Fruit fly (Drosophila melanogaster) whole organism, prepupa: ENCODE results near the gene RpS20.

Source experiments
- Blimp-1 ChIP-seq: fragments of 200-800 bp; sonication (Bioruptor generic); optimal IDR thresholded peaks from 3 replicates; lab custom pipeline; 2017; ENCODE audit warnings: missing biosample characterization, missing genetic modification characterization, mild to moderate bottlenecking, moderate library complexity, missing genetic modification reagents
- CG10631 ChIP-seq: fragments of 200-800 bp; sonication (Bioruptor generic); optimal IDR thresholded peaks from 2 replicates; lab custom pipeline; 2016; ENCODE audit warnings: missing biosample characterization, missing genetic modification characterization
- CG10669 ChIP-seq: fragments of 200-800 bp; sonication (Bioruptor generic); optimal IDR thresholded peaks from 3 replicates; lab custom pipeline; 2018; ENCODE audit warnings: missing biosample characterization, mild to moderate bottlenecking, missing genetic modification characterization, moderate library complexity
- CG11902 ChIP-seq: fragments of 200-800 bp; sonication (Bioruptor generic); optimal IDR thresholded peaks from 3 replicates; lab custom pipeline; 2016; ENCODE audit warnings: missing biosample characterization, missing genetic modification characterization
- CG15336 ChIP-seq: fragments of 200-800 bp; sonication (Bioruptor generic); IDR thresholded peaks from 2 replicates; pipeline ENCODE4 v1.3.6; 2022; ENCODE audit warnings: missing biosample characterization, missing genetic modification characterization
- CG1621 ChIP-seq: fragments of 200-800 bp; sonication (Bioruptor generic); optimal IDR thresholded peaks from 3 replicates; lab custom pipeline; 2018; ENCODE audit warnings: missing biosample characterization, mild to moderate bottlenecking, missing genetic modification characterization
- CG16779 ChIP-seq: fragments of 200-800 bp; sonication (Bioruptor generic); optimal IDR thresholded peaks from 3 replicates; lab custom pipeline; 2017; ENCODE audit warnings: missing biosample characterization, mild to moderate bottlenecking, missing genetic modification characterization
- CG3032 ChIP-seq: fragments of 200-800 bp; optimal IDR thresholded peaks from 2 replicates; lab custom pipeline; 2019; ENCODE audit warnings: missing biosample characterization, mild to moderate bottlenecking, missing genetic modification characterization, moderate library complexity
- CG31627 ChIP-seq: fragments of 200-800 bp; sonication (Bioruptor generic); optimal IDR thresholded peaks from 3 replicates; lab custom pipeline; 2016; ENCODE audit warnings: missing biosample characterization, missing genetic modification characterization
- CG32006 ChIP-seq: fragments of 200-800 bp; sonication (Bioruptor generic); optimal IDR thresholded peaks from 3 replicates; lab custom pipeline; 2017; ENCODE audit warnings: missing biosample characterization, mild to moderate bottlenecking, missing genetic modification characterization
- CG3919 ChIP-seq: fragments of 200-800 bp; sonication (Bioruptor generic); optimal IDR thresholded peaks from 3 replicates; lab custom pipeline; 2016; ENCODE audit warnings: missing biosample characterization, missing genetic modification characterization
- CG4318 ChIP-seq: fragments of 200-800 bp; sonication (Bioruptor generic); optimal IDR thresholded peaks from 3 replicates; lab custom pipeline; 2017; ENCODE audit warnings: missing biosample characterization, mild to moderate bottlenecking, missing genetic modification characterization
- CG6163 ChIP-seq: fragments of 200-800 bp; sonication (Bioruptor generic); IDR thresholded peaks from 3 replicates; pipeline ENCODE4 v1.3.6; 2022; ENCODE audit warnings: missing biosample characterization, missing genetic modification characterization
- CG6792 ChIP-seq: fragments of 200-800 bp; sonication (Bioruptor generic); optimal IDR thresholded peaks from 3 replicates; lab custom pipeline; 2016; ENCODE audit warnings: missing biosample characterization, missing genetic modification characterization
- CG6808 ChIP-seq: fragments of 200-800 bp; sonication (Bioruptor generic); optimal IDR thresholded peaks from 3 replicates; lab custom pipeline; 2017; ENCODE audit warnings: missing biosample characterization, missing genetic modification characterization, mild to moderate bottlenecking, moderate library complexity, missing genetic modification reagents
- CG6854 ChIP-seq: fragments of 200-800 bp; sonication (Bioruptor generic); optimal IDR thresholded peaks from 2 replicates; lab custom pipeline; 2017; ENCODE audit warnings: missing biosample characterization, mild to moderate bottlenecking, missing genetic modification characterization
- CG7368 ChIP-seq: fragments of 200-800 bp; sonication (Bioruptor generic); optimal IDR thresholded peaks from 3 replicates; lab custom pipeline; 2016; ENCODE audit warnings: missing biosample characterization, missing genetic modification characterization
- CG8119 ChIP-seq: fragments of 200-800 bp; sonication (Bioruptor generic); IDR thresholded peaks from 3 replicates; pipeline ENCODE4 v1.3.6; 2022; ENCODE audit warnings: missing biosample characterization, missing genetic modification characterization
- CG8319 ChIP-seq: fragments of 200-800 bp; sonication (Bioruptor generic); optimal IDR thresholded peaks from 3 replicates; lab custom pipeline; 2016; ENCODE audit warnings: missing biosample characterization, missing genetic modification characterization
- CG8632 ChIP-seq: fragments of 200-800 bp; sonication (Bioruptor generic); optimal IDR thresholded peaks from 3 replicates; lab custom pipeline; 2016; ENCODE audit warnings: missing biosample characterization, missing genetic modification characterization
- Eip75B ChIP-seq: fragments of 200-800 bp; sonication (Bioruptor generic); optimal IDR thresholded peaks from 3 replicates; lab custom pipeline; 2016; ENCODE audit warnings: missing biosample characterization, missing genetic modification characterization
- Eip78C ChIP-seq: fragments of 200-800 bp; sonication (Bioruptor generic); peaks from one replicate; lab custom pipeline; 2016; ENCODE audit warnings: missing biosample characterization, missing genetic modification characterization
- Eip93F ChIP-seq: fragments of 200-800 bp; sonication (Bioruptor generic); optimal IDR thresholded peaks from 2 replicates; lab custom pipeline; 2016; ENCODE audit warnings: missing biosample characterization, mild to moderate bottlenecking, missing genetic modification characterization
- Ets21C ChIP-seq: fragments of 200-800 bp; sonication (Bioruptor generic); optimal IDR thresholded peaks from 3 replicates; lab custom pipeline; 2016; ENCODE audit warnings: missing biosample characterization, missing genetic modification characterization
- Ets96B ChIP-seq: fragments of 200-800 bp; optimal IDR thresholded peaks from 2 replicates; lab custom pipeline; 2019; ENCODE audit warnings: missing biosample characterization, mild to moderate bottlenecking, missing genetic modification characterization, moderate library complexity
- Hr39 ChIP-seq: fragments of 200-800 bp; sonication (Bioruptor generic); optimal IDR thresholded peaks from 2 replicates; lab custom pipeline; 2016; ENCODE audit warnings: missing biosample characterization, missing genetic modification characterization
- Hr4 ChIP-seq: fragments of 200-800 bp; sonication (Bioruptor generic); optimal IDR thresholded peaks from 3 replicates; lab custom pipeline; 2016; ENCODE audit warnings: missing biosample characterization, missing genetic modification characterization
- Lpt ChIP-seq: fragments of 200-800 bp; sonication (Bioruptor generic); optimal IDR thresholded peaks from 3 replicates; lab custom pipeline; 2016; ENCODE audit warnings: missing biosample characterization, missing genetic modification characterization
- Met ChIP-seq: fragments of 200-800 bp; sonication (Bioruptor generic); optimal IDR thresholded peaks from 3 replicates; lab custom pipeline; 2016; ENCODE audit warnings: missing biosample characterization, missing genetic modification characterization
- OdsH ChIP-seq: fragments of 200-800 bp; sonication (Bioruptor generic); optimal IDR thresholded peaks from 3 replicates; lab custom pipeline; 2016; ENCODE audit warnings: missing biosample characterization, missing genetic modification characterization
- Smox ChIP-seq: fragments of 200-800 bp; sonication (Bioruptor generic); optimal IDR thresholded peaks from 3 replicates; lab custom pipeline; 2016; ENCODE audit warnings: missing biosample characterization, missing genetic modification characterization
- Sox102F ChIP-seq: fragments of 200-800 bp; sonication (Bioruptor generic); optimal IDR thresholded peaks from 2 replicates; lab custom pipeline; 2016; ENCODE audit warnings: missing biosample characterization, mild to moderate bottlenecking, missing genetic modification characterization
- Sox14 ChIP-seq: fragments of 200-800 bp; sonication (Bioruptor generic); optimal IDR thresholded peaks from 3 replicates; lab custom pipeline; 2016; ENCODE audit warnings: missing biosample characterization, missing genetic modification characterization
- achi ChIP-seq: fragments of 200-800 bp; sonication (Bioruptor generic); optimal IDR thresholded peaks from 3 replicates; lab custom pipeline; 2016; ENCODE audit warnings: missing biosample characterization, missing genetic modification characterization
- acj6 ChIP-seq: fragments of 200-800 bp; sonication (Bioruptor generic); optimal IDR thresholded peaks from 3 replicates; lab custom pipeline; 2016; ENCODE audit warnings: missing biosample characterization, missing genetic modification characterization
- cyc ChIP-seq: fragments of 200-800 bp; sonication (Bioruptor generic); optimal IDR thresholded peaks from 3 replicates; lab custom pipeline; 2016; ENCODE audit warnings: missing biosample characterization, missing genetic modification characterization
- dac ChIP-seq: fragments of 200-800 bp; sonication (Bioruptor generic); optimal IDR thresholded peaks from 2 replicates; lab custom pipeline; 2017; ENCODE audit warnings: missing biosample characterization, mild to moderate bottlenecking, missing genetic modification characterization
- dsx ChIP-seq: fragments of 200-800 bp; optimal IDR thresholded peaks from 3 replicates; lab custom pipeline; 2019; ENCODE audit warnings: missing biosample characterization, mild to moderate bottlenecking, missing genetic modification characterization, moderate library complexity; ENCODE audit not compliant: poor library complexity, severe bottlenecking
- esn ChIP-seq: fragments of 200-800 bp; sonication (Bioruptor generic); optimal IDR thresholded peaks from 2 replicates; lab custom pipeline; 2016; ENCODE audit warnings: missing biosample characterization, mild to moderate bottlenecking, missing genetic modification characterization, moderate library complexity
- fd59A ChIP-seq: fragments of 200-800 bp; sonication (Bioruptor generic); optimal IDR thresholded peaks from 2 replicates; lab custom pipeline; 2017; ENCODE audit warnings: missing biosample characterization, mild to moderate bottlenecking, missing genetic modification characterization, missing genetic modification reagents
- fd85E ChIP-seq: fragments of 200-800 bp; sonication (Bioruptor generic); optimal IDR thresholded peaks from 3 replicates; lab custom pipeline; 2016; ENCODE audit warnings: missing biosample characterization, missing genetic modification characterization
- fkh ChIP-seq: fragments of 200-800 bp; sonication (Bioruptor generic); optimal IDR thresholded peaks from 3 replicates; lab custom pipeline; 2017; ENCODE audit warnings: missing biosample characterization, mild to moderate bottlenecking, missing genetic modification characterization, moderate library complexity
- lz ChIP-seq: fragments of 200-800 bp; sonication (Bioruptor generic); optimal IDR thresholded peaks from 3 replicates; lab custom pipeline; 2016; ENCODE audit warnings: missing biosample characterization, missing genetic modification characterization
- net ChIP-seq: fragments of 200-800 bp; sonication (Bioruptor generic); optimal IDR thresholded peaks from 3 replicates; lab custom pipeline; 2016; ENCODE audit warnings: missing biosample characterization, missing genetic modification characterization
- pdm3 ChIP-seq: fragments of 200-800 bp; sonication (Bioruptor generic); optimal IDR thresholded peaks from 3 replicates; lab custom pipeline; 2016; ENCODE audit warnings: missing biosample characterization, missing genetic modification characterization
- salr ChIP-seq, 2 experiments: fragments of 200-800 bp; sonication (Bioruptor generic); optimal IDR thresholded peaks; 3 replicates each; lab custom pipeline; 2016 to 2018; ENCODE audit warnings: missing biosample characterization in 2 of 2, missing genetic modification characterization in 2 of 2, mild to moderate bottlenecking in 1 of 2
- spab ChIP-seq: fragments of 200-800 bp; sonication (Bioruptor generic); optimal IDR thresholded peaks from 2 replicates; lab custom pipeline; 2017; ENCODE audit warnings: missing biosample characterization, mild to moderate bottlenecking, missing genetic modification characterization, missing genetic modification reagents
- ss ChIP-seq, 2 experiments: fragments of 200-800 bp; sonication (Bioruptor generic); optimal IDR thresholded peaks; 2 replicates in 1 of 2; 3 replicates in 1 of 2; lab custom pipeline; 2017 to 2018; ENCODE audit warnings: mild to moderate bottlenecking in 2 of 2, missing biosample characterization in 2 of 2, missing genetic modification characterization in 2 of 2, moderate library complexity in 1 of 2
- svp ChIP-seq: fragments of 200-800 bp; sonication (Bioruptor generic); peaks from one replicate; lab custom pipeline; 2016; ENCODE audit warnings: missing biosample characterization, missing genetic modification characterization
- topi ChIP-seq: fragments of 200-800 bp; sonication (Bioruptor generic); optimal IDR thresholded peaks from 3 replicates; lab custom pipeline; 2016; ENCODE audit warnings: missing biosample characterization, missing genetic modification characterization
- vri ChIP-seq: fragments of 200-800 bp; sonication (Bioruptor generic); optimal IDR thresholded peaks from 3 replicates; lab custom pipeline; 2016; ENCODE audit warnings: missing biosample characterization, mild to moderate bottlenecking, missing genetic modification characterization

RpS20 gene

DNA sequence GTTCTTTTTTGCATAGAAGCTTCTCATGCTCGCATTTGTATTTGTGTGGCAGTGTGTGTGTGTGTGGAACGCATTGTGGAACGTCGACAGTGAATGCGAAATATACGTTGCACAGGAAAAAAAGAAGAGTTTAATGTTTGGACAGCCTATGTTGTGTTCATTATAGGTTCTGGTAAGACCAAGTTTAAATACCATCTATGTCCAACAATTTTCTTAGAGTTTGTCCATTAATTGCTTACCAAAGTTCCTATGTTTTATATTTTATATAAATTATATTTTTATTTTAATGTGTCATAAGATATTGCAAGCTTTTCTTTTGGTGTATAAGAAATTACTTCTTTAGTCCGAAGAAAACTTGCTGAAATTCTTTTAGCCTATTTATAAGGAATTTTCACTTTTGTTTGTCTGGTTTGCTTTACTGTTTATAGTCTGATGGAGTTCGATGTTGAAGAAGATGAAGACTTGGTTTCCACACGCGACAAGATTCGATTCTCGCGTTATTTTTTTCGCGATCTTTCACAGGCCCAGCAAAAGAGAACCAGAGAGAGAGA lies 39.8 kb upstream of the RpS20 start:
- TF ChIP-seq fd85E (GFP tag; lab: Kevin White, UChicago) (no peak), Smox (GFP tag; lab: Kevin White, UChicago) (peak; percentile 68), CG32006 (GFP tag; lab: Kevin White, UChicago) (peak; percentile 94), achi (GFP tag; lab: Kevin White, UChicago) (peak; percentile 91), CG3032 (peak; percentile 96), CG10669 (peak; percentile 91), svp (GFP tag; lab: Kevin White, UChicago) (peak; percentile 70), topi (GFP tag; lab: Kevin White, UChicago) (peak; percentile 75), Blimp-1 (GFP tag; lab: Kevin White, UChicago) (peak; percentile 76), CG6854 (GFP tag; lab: Kevin White, UChicago) (peak; percentile 29), CG6792 (GFP tag; lab: Kevin White, UChicago) (peak; percentile 86), Hr39 (GFP tag; lab: Kevin White, UChicago) (peak; percentile 77), dac (GFP tag; lab: Kevin White, UChicago) (peak; percentile 67), CG1621 (tag; lab: Kevin White, UChicago) (peak; percentile 78), Ets96B (tag; lab: Kevin White, UChicago) (peak; percentile 94), pdm3 (GFP tag; lab: Kevin White, UChicago) (peak; percentile 79), CG4318 (GFP tag; lab: Kevin White, UChicago) (peak; percentile 84), Eip78C (GFP tag; lab: Kevin White, UChicago) (peak; percentile 94), Eip75B (GFP tag; lab: Kevin White, UChicago) (peak; percentile 80), vri (GFP tag; lab: Kevin White, UChicago) (peak; percentile 27), CG8319 (GFP tag; lab: Kevin White, UChicago) (peak; percentile 78), CG10631 (peak; percentile 96), CG7368 (peak; percentile 73), dsx (peak; percentile 89), spab (peak; percentile 91), ss (GFP tag; optimal IDR thresholded peaks at IDR 0.05; lab: Kevin White, UChicago) (peak; percentile 85 to 87), Sox102F (peak; percentile 64), CG31627 (GFP tag; lab: Kevin White, UChicago) (peak; percentile 78), Hr4 (GFP tag; lab: Kevin White, UChicago) (peak; percentile 80), Ets21C (peak; percentile 59), OdsH (GFP tag; lab: Kevin White, UChicago) (peak; percentile 92), esn (GFP tag; lab: Kevin White, UChicago) (peak; percentile 87), CG11902 (GFP tag; lab: Kevin White, UChicago) (peak; percentile 70), Lpt (GFP tag; lab: Kevin White, UChicago) (peak; percentile 84), CG16779 (peak; percentile 76), salr (GFP tag; optimal IDR thresholded peaks at IDR 0.05; lab: Kevin White, UChicago) (peak; percentile 81 to 92), fd59A (peak; percentile 74), CG6163 (GFP tag; lab: Robert Waterston, UW) (peak; percentile 88), CG15336 (GFP tag; lab: Robert Waterston, UW) (peak; percentile 81), cyc (peak; percentile 79), Met (peak; percentile 74), net (GFP tag; lab: Kevin White, UChicago) (peak; percentile 83), CG6808 (GFP tag; lab: Kevin White, UChicago) (peak; percentile 88), CG8632 (GFP tag; lab: Kevin White, UChicago) (peak; percentile 90), CG3919 (peak; percentile 88), lz (GFP tag; lab: Kevin White, UChicago) (peak; percentile 82), Eip93F (GFP tag; lab: Kevin White, UChicago) (peak; percentile 19), Sox14 (GFP tag; lab: Kevin White, UChicago) (peak; percentile 78), fkh (GFP tag; lab: Kevin White, UChicago) (no peak), CG8119 (GFP tag; lab: Robert Waterston, UW) (peak; percentile 80), acj6 (peak; percentile 92)
